Fruit fly (Drosophila melanogaster): Measurements from ENCODE around the gene Efa6.

dm6 chr3R:22629174-22629573, 41.6 kb downstream of the Efa6 start:
- no peak for TF ChIP-seq fd96Ca (GFP tag; IDR thresholded peaks at IDR 0.05)
- no peak for TF ChIP-seq CG13204 (GFP tag; optimal IDR thresholded peaks at IDR 0.05)
- no peak for TF ChIP-seq D1 (tag; optimal IDR thresholded peaks at IDR 0.05)
- no peak for TF ChIP-seq CG9948 (tag; optimal IDR thresholded peaks at IDR 0.05)
- no peak for TF ChIP-seq CG32121 (GFP tag; IDR thresholded peaks at IDR 0.05)
- TF ChIP-seq CG17806 (tag; optimal IDR thresholded peaks at IDR 0.05) = no peak

Measured in whole organism, pupa.